Worm (Caenorhabditis elegans): Measurements from ENCODE around the gene W04B5.3.

- TF ChIP-seq sox-2 (GFP tag; IDR thresholded peaks at IDR 0.05) (no peak), elt-2 (tag; optimal IDR thresholded peaks at IDR 0.05) (no peak), dve-1 (tag; optimal IDR thresholded peaks at IDR 0.05) (no peak), ceh-14 (tag; optimal IDR thresholded peaks at IDR 0.05) (no peak), ceh-24 (tag; optimal IDR thresholded peaks at IDR 0.05) (no peak), fax-1 (tag; optimal IDR thresholded peaks at IDR 0.05) (no peak), dmd-4 (tag; optimal IDR thresholded peaks at IDR 0.05; ENCODE audit: borderline replicate concordance) (no peak), rnt-1 (tag; optimal IDR thresholded peaks at IDR 0.05) (no peak)
Measured at ce11 chrIII:2432925-2433324, 14.6 kb downstream of the W04B5.3 start.

Measured in whole organism, late embryonic.